Worm (Caenorhabditis elegans): ENCODE results near the gene T19D7.7.

ce11 chrX:654804-655203, 26.0 kb downstream of the T19D7.7 start, which contains the start of gene ifc-2:
- TF ChIP-seq D1046.2 (GFP tag; IDR thresholded peaks at IDR 0.05) (no peak), ceh-20 (GFP tag; IDR thresholded peaks at IDR 0.05) (no peak), R02D3.7 (tag; optimal IDR thresholded peaks at IDR 0.05) (no peak), ama-1 (optimal IDR thresholded peaks at IDR 0.05) (no peak), fkh-10 (GFP tag; optimal IDR thresholded peaks at IDR 0.05) (no peak), nhr-25 (tag; optimal IDR thresholded peaks at IDR 0.05; ENCODE audit: borderline replicate concordance, insufficient read depth) (no peak), nhr-76 (tag; optimal IDR thresholded peaks at IDR 0.05) (no peak), snpc-4 (tag; optimal IDR thresholded peaks at IDR 0.05) (no peak), nhr-10 (tag; optimal IDR thresholded peaks at IDR 0.05) (no peak), ceh-82 (tag; optimal IDR thresholded peaks at IDR 0.05) (no peak)
